Worm (Caenorhabditis elegans): Measurements from ENCODE around the gene srj-25.

DNA sequence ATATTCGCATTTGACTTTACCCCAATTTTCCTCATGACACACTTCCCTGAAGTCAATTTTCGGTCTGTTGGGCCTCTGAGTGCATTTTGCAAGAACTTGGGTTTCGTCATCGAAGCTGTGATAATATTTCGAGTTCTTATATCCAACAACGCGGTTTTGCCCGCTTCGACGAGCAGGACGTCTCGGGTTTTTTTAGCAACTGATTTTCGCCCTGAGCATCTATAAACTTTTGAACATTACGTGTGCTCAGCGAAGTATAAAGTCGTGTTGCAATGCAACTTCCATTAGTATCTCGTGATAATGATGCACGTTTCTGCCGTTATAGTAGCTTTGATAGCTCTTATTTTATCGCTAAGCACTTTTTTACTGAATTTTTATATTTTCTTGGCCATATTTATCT, 43.9 kb upstream of the srj-25 start, which contains the start of gene srbc-60:
- TF ChIP-seq lsy-2 (tag; optimal IDR thresholded peaks at IDR 0.05) (no peak), elt-3 (tag; optimal IDR thresholded peaks at IDR 0.05) (no peak), blmp-1 (tag; optimal IDR thresholded peaks at IDR 0.05) (no peak), ztf-11 (tag; optimal IDR thresholded peaks at IDR 0.05) (no peak), lin-32 (GFP tag; optimal IDR thresholded peaks at IDR 0.05) (no peak)

Data from whole organism, mixed stage, embryonic.